Worm (Caenorhabditis elegans): Measurements from ENCODE around the gene wah-1.
A peak's percentile ranks its signal among the peaks of the same experiment; 100 is the strongest.

wah-1 gene

ce11 chrIII:11985066-11985465 lies 4.9 kb upstream of the wah-1 start:
- TF ChIP-seq fkh-8 (tag; optimal IDR thresholded peaks at IDR 0.05) (peak; percentile 34), nhr-19 (GFP tag; conservative IDR thresholded peaks at IDR 0.05) (no peak), efl-1 (optimal IDR thresholded peaks at IDR 0.05) (no peak), efl-1 (GFP tag; optimal IDR thresholded peaks at IDR 0.05 in 1 of 2) (peak in 1 of 2 experiments; percentile 91), nhr-28 (tag; optimal IDR thresholded peaks at IDR 0.05) (no peak), Y116A8C.19 (tag; optimal IDR thresholded peaks at IDR 0.05; ENCODE audit: borderline replicate concordance) (no peak), dsc-1 (tag; optimal IDR thresholded peaks at IDR 0.05) (peak; percentile 21)

- TF ChIP-seq lin-15B (tag; optimal IDR thresholded peaks at IDR 0.05) (no peak), hlh-4 (tag; optimal IDR thresholded peaks at IDR 0.05) (no peak), F16B12.6 (tag; optimal IDR thresholded peaks at IDR 0.05) (no peak), ceh-82 (tag; optimal IDR thresholded peaks at IDR 0.05) (no peak), fkh-8 (tag; optimal IDR thresholded peaks at IDR 0.05) (no peak), nhr-71 (tag; optimal IDR thresholded peaks at IDR 0.05) (no peak), alr-1 (tag; optimal IDR thresholded peaks at IDR 0.05; ENCODE audit: borderline replicate concordance) (no peak), efl-3 (GFP tag; optimal IDR thresholded peaks at IDR 0.05) (no peak)
Measured at ce11 chrIII:11991654-11992292, 1.8 kb downstream of the wah-1 start.

ce11 chrIII:11995783-11996182 lies 5.8 kb downstream of the wah-1 start:
- TF ChIP-seq sox-4 (tag; optimal IDR thresholded peaks at IDR 0.05) = no peak
- TF ChIP-seq vab-15 (tag; optimal IDR thresholded peaks at IDR 0.05) = no peak
- no peak for TF ChIP-seq xbp-1 (tag; optimal IDR thresholded peaks at IDR 0.05)
- TF ChIP-seq unc-62 (GFP tag; optimal IDR thresholded peaks at IDR 0.05) = no peak
- TF ChIP-seq aly-2 (tag; optimal IDR thresholded peaks at IDR 0.05) = no peak
- TF ChIP-seq nhr-77 (tag; optimal IDR thresholded peaks at IDR 0.05) = no peak
- TF ChIP-seq zip-4 (GFP tag; optimal IDR thresholded peaks at IDR 0.05) = no peak
- TF ChIP-seq mef-2 (tag; optimal IDR thresholded peaks at IDR 0.05) = no peak
- TF ChIP-seq nhr-85 (tag) = no peak
- TF ChIP-seq Y116A8C.19 (tag; optimal IDR thresholded peaks at IDR 0.05; ENCODE audit: borderline replicate concordance) = no peak

- no peak for TF ChIP-seq nhr-11 (tag; optimal IDR thresholded peaks at IDR 0.05)
- no peak for TF ChIP-seq lin-15B (tag; optimal IDR thresholded peaks at IDR 0.05)
- TF ChIP-seq mep-1 (tag; optimal IDR thresholded peaks at IDR 0.05) = no peak
- TF ChIP-seq ama-1 (optimal IDR thresholded peaks at IDR 0.05) = no peak
- no peak for TF ChIP-seq nhr-28 (tag; optimal IDR thresholded peaks at IDR 0.05)
- no peak for TF ChIP-seq lin-35 (GFP tag; optimal IDR thresholded peaks at IDR 0.05)
- no peak for TF ChIP-seq dsc-1 (tag; optimal IDR thresholded peaks at IDR 0.05)
- TF ChIP-seq pag-3 (tag; optimal IDR thresholded peaks at IDR 0.05; ENCODE audit: borderline replicate concordance, insufficient read depth) = no peak
- no peak for TF ChIP-seq aha-1 (tag; optimal IDR thresholded peaks at IDR 0.05)
- TF ChIP-seq tlp-1 (tag; optimal IDR thresholded peaks at IDR 0.05) = no peak
- TF ChIP-seq grh-1 (GFP tag; IDR thresholded peaks at IDR 0.05) = no peak
- no peak for TF ChIP-seq nhr-85 (tag)
Measured at ce11 chrIII:11999543-11999942, 9.6 kb downstream of the wah-1 start.

- TF ChIP-seq mef-2 (tag; optimal IDR thresholded peaks at IDR 0.05) (no peak), aha-1 (tag; optimal IDR thresholded peaks at IDR 0.05) (no peak), sptf-1 (tag; optimal IDR thresholded peaks at IDR 0.05) (no peak)
Measured at ce11 chrIII:12002850-12003249, 12.9 kb downstream of the wah-1 start, which contains the start of gene Y56A3A.33. TSS of gene Y56A3A.33 (minus strand) at chrIII:12002950.

ce11 chrIII:12003264-12003663 lies 13.3 kb downstream of the wah-1 start:
- TF ChIP-seq swsn-7 (tag; optimal IDR thresholded peaks at IDR 0.05) (peak; percentile 12), efl-1 (optimal IDR thresholded peaks at IDR 0.05) (peak; percentile 49 to 63), efl-1 (GFP tag; optimal IDR thresholded peaks at IDR 0.05 in 1 of 2) (peak; percentile 12 to 90), unc-130 (tag; optimal IDR thresholded peaks at IDR 0.05) (peak; percentile 77), Y116A8C.19 (tag; optimal IDR thresholded peaks at IDR 0.05; ENCODE audit: borderline replicate concordance) (no peak), fos-1 (tag; optimal IDR thresholded peaks at IDR 0.05) (peak; percentile 3), blmp-1 (tag; optimal IDR thresholded peaks at IDR 0.05) (peak; percentile 67), nhr-71 (tag; optimal IDR thresholded peaks at IDR 0.05) (peak; percentile 71), nhr-19 (GFP tag; conservative IDR thresholded peaks at IDR 0.05) (peak; percentile 42), unc-30 (tag; optimal IDR thresholded peaks at IDR 0.05) (no peak), sox-4 (tag; optimal IDR thresholded peaks at IDR 0.05) (no peak), xbp-1 (tag; optimal IDR thresholded peaks at IDR 0.05) (peak; percentile 39), sptf-1 (tag; optimal IDR thresholded peaks at IDR 0.05) (no peak), ces-1 (GFP tag; optimal IDR thresholded peaks at IDR 0.05) (no peak), skn-1 (tag; optimal IDR thresholded peaks at IDR 0.05) (peak; percentile 30), lsy-2 (tag; optimal IDR thresholded peaks at IDR 0.05) (peak; percentile 20 to 65), elt-2 (tag; optimal IDR thresholded peaks at IDR 0.05) (peak; percentile 80), dpl-1 (GFP tag; optimal IDR thresholded peaks at IDR 0.05) (peak in 2 of 3 experiments; percentile 21 to 42), nhr-20 (tag; optimal IDR thresholded peaks at IDR 0.05) (peak; percentile 98)

All from whole organism, L1 larva.